Fruit fly (Drosophila melanogaster): Measurements from ENCODE around the gene Dnali1.
A peak's percentile ranks its signal among the peaks of the same experiment; 100 is the strongest.

Dnali1 gene

dm6 chr3R:11887114-11888037, 5.7 kb downstream of the Dnali1 start, which contains the start of gene mthl5 (continued):
- TF ChIP-seq unc-4 (GFP tag; IDR thresholded peaks at IDR 0.05; ENCODE audit: partially characterized antibody): no peak
- no peak for TF ChIP-seq CG3838 (GFP tag; optimal IDR thresholded peaks at IDR 0.05)
- peak; percentile 81 for TF ChIP-seq Hmr (GFP tag; optimal IDR thresholded peaks at IDR 0.05)
- TF ChIP-seq CG12236 (GFP tag; optimal IDR thresholded peaks at IDR 0.05): peak; percentile 47
- peak; percentile 44; the same call in 1 of the 2 replicates for TF ChIP-seq Lim3 (GFP tag; IDR thresholded peaks at IDR 0.05)
- TF ChIP-seq CG11696 (GFP tag; IDR thresholded peaks at IDR 0.05): no peak
- no peak for TF ChIP-seq Hey (tag; optimal IDR thresholded peaks at IDR 0.05)
- TF ChIP-seq her (GFP tag; optimal IDR thresholded peaks at IDR 0.05): peak; percentile 68
- TF ChIP-seq aop (GFP tag; IDR thresholded peaks at IDR 0.05): 0 out of 2 replicates have a peak, but pooled peaks have one; percentile 12
- peak; percentile 88 for TF ChIP-seq Chrac-16 (GFP tag; optimal IDR thresholded peaks at IDR 0.05)
- TF ChIP-seq cas (GFP tag; IDR thresholded peaks at IDR 0.05): no peak
- TF ChIP-seq Jarid2 (GFP tag; optimal IDR thresholded peaks at IDR 0.05): peak; percentile 20
- TF ChIP-seq CG31365 (tag; optimal IDR thresholded peaks at IDR 0.05): peak; percentile 24
- peak; percentile 39 for TF ChIP-seq CG15514 (GFP tag; optimal IDR thresholded peaks at IDR 0.05)
- peak; percentile 31 for TF ChIP-seq Mad (GFP tag; optimal IDR thresholded peaks at IDR 0.05)
- peak; percentile 54 for TF ChIP-seq Deaf1 (tag; optimal IDR thresholded peaks at IDR 0.05)
- no peak for TF ChIP-seq usp (GFP tag; optimal IDR thresholded peaks at IDR 0.05)
- no peak for TF ChIP-seq eve (GFP tag; optimal IDR thresholded peaks at IDR 0.05)
- no peak for TF ChIP-seq Dfd (GFP tag; optimal IDR thresholded peaks at IDR 0.05)
- TF ChIP-seq CG11723 (GFP tag; optimal IDR thresholded peaks at IDR 0.05): peak; percentile 61
- TF ChIP-seq CG4328 (GFP tag; optimal IDR thresholded peaks at IDR 0.05): peak; percentile 33
- no peak for TF ChIP-seq kni (GFP tag; optimal IDR thresholded peaks at IDR 0.05)
- TF ChIP-seq ash1 (GFP tag; optimal IDR thresholded peaks at IDR 0.05): no peak
- TF ChIP-seq CG10431 (GFP tag; optimal IDR thresholded peaks at IDR 0.05): no peak
- TF ChIP-seq Side (GFP tag; optimal IDR thresholded peaks at IDR 0.05): peak; percentile 29
- peak; percentile 74 for TF ChIP-seq corto (GFP tag; optimal IDR thresholded peaks at IDR 0.05)
- TF ChIP-seq grau (tag; optimal IDR thresholded peaks at IDR 0.05): peak; percentile 84
- TF ChIP-seq wor (GFP tag; IDR thresholded peaks at IDR 0.05): peak; percentile 47; the same call in 1 of the 2 replicates
- peak; percentile 59 for TF ChIP-seq NFAT (GFP tag; IDR thresholded peaks at IDR 0.05)
- peak; percentile 96 for TF ChIP-seq row (GFP tag; IDR thresholded peaks at IDR 0.05)
- no peak for TF ChIP-seq Poxn (GFP tag; IDR thresholded peaks at IDR 0.05)
- TF ChIP-seq Sox102F (GFP tag; optimal IDR thresholded peaks at IDR 0.05): peak; percentile 75
- TF ChIP-seq CG5953 (GFP tag; IDR thresholded peaks at IDR 0.05): no peak; the same call in 1 of the 2 replicates
- TF ChIP-seq az2 (GFP tag; optimal IDR thresholded peaks at IDR 0.05): peak; percentile 81
- no peak for TF ChIP-seq mld (GFP tag; IDR thresholded peaks at IDR 0.05; ENCODE audit: partially characterized antibody)
- peak in 1 of 3 experiments; percentile 21 for TF ChIP-seq Stat92E (GFP tag; optimal IDR thresholded peaks at IDR 0.05)
- peak; percentile 48 for TF ChIP-seq HLHmδ (GFP tag; optimal IDR thresholded peaks at IDR 0.05)
- peak; percentile 64; the same call in 1 of the 3 replicates for TF ChIP-seq CG7357 (GFP tag; IDR thresholded peaks at IDR 0.05)
- TF ChIP-seq CG10565 (GFP tag; optimal IDR thresholded peaks at IDR 0.05): no peak
- TF ChIP-seq Doc3 (GFP tag; IDR thresholded peaks at IDR 0.05; ENCODE audit: partially characterized antibody): no peak
- no peak for TF ChIP-seq gro (GFP tag; optimal IDR thresholded peaks at IDR 0.05)
- 0 out of 3 replicates have a peak, but pooled peaks have one; percentile 48 for TF ChIP-seq sr (GFP tag; IDR thresholded peaks at IDR 0.05)
- 0 out of 3 replicates have a peak, but pooled peaks have one; percentile 55 for TF ChIP-seq ase (GFP tag; IDR thresholded peaks at IDR 0.05)
- TF ChIP-seq salm (tag; optimal IDR thresholded peaks at IDR 0.05): peak; percentile 70
- TF ChIP-seq CG8765 (GFP tag; IDR thresholded peaks at IDR 0.05): peak; percentile 64
- TF ChIP-seq CG2202 (tag; optimal IDR thresholded peaks at IDR 0.05): peak; percentile 64
- TF ChIP-seq dati (GFP tag; IDR thresholded peaks at IDR 0.05): peak; percentile 31; the same call in 1 of the 2 replicates
- TF ChIP-seq Trl (optimal IDR thresholded peaks at IDR 0.05): peak; percentile 88 to 98
- peak; percentile 76 for TF ChIP-seq Trl (GFP tag; optimal IDR thresholded peaks at IDR 0.05)

Measured in whole organism, embryonic.